Worm (Caenorhabditis elegans) whole organism, L3 larva: Measurements from ENCODE around the gene btb-8.

ENCODE experiments used
- R02D3.7 ChIP-seq: fragments of 150-350 bp; optimal IDR thresholded peaks from 2 replicates; lab custom pipeline; 2014; ENCODE audit warnings: missing biosample characterization, missing genetic modification characterization
- ZK546.5 ChIP-seq: sonication (generic microtip); optimal IDR thresholded peaks from 2 replicates; lab custom pipeline; 2017; ENCODE audit warnings: missing biosample characterization, missing genetic modification characterization
- aly-2 ChIP-seq: fragments of 150-350 bp; optimal IDR thresholded peaks from 2 replicates; lab custom pipeline; 2014; ENCODE audit warnings: missing biosample characterization, missing genetic modification characterization
- ama-1 ChIP-seq: fragments of 150-350 bp; optimal IDR thresholded peaks from 2 replicates; lab custom pipeline; 2018
- ceh-16 ChIP-seq: sonication (generic microtip); optimal IDR thresholded peaks from 2 replicates; lab custom pipeline; 2017; ENCODE audit warnings: missing biosample characterization, missing genetic modification characterization
- ceh-28 ChIP-seq: fragments of 150-350 bp; optimal IDR thresholded peaks from 2 replicates; lab custom pipeline; 2014; ENCODE audit warnings: missing biosample characterization, missing genetic modification reagents, missing genetic modification characterization
- ceh-82 ChIP-seq: fragments of 150-350 bp; optimal IDR thresholded peaks from 2 replicates; lab custom pipeline; 2014; ENCODE audit warnings: missing biosample characterization, missing genetic modification characterization
- ceh-9 ChIP-seq: sonication (generic microtip); optimal IDR thresholded peaks from 2 replicates; lab custom pipeline; 2018; ENCODE audit warnings: missing biosample characterization, missing genetic modification characterization
- daf-12 ChIP-seq: fragments of 150-350 bp; optimal IDR thresholded peaks from 2 replicates; lab custom pipeline; 2014; ENCODE audit warnings: missing biosample characterization, missing genetic modification reagents, missing genetic modification characterization
- egl-27 ChIP-seq: sonication (generic microtip); optimal IDR thresholded peaks from 4 replicates; lab custom pipeline; 2017; ENCODE audit warnings: missing biosample characterization, missing genetic modification reagents, missing genetic modification characterization
- egl-5 ChIP-seq: fragments of 150-350 bp; optimal IDR thresholded peaks from 2 replicates; lab custom pipeline; 2017; ENCODE audit warnings: missing biosample characterization, missing genetic modification reagents, missing genetic modification characterization, inconsistent platforms
- elt-1 ChIP-seq: fragments of 150-350 bp; optimal IDR thresholded peaks from 2 replicates; lab custom pipeline; 2014; ENCODE audit warnings: missing biosample characterization, missing genetic modification characterization
- elt-2 ChIP-seq: sonication (generic microtip); optimal IDR thresholded peaks from 2 replicates; lab custom pipeline; 2016; ENCODE audit warnings: missing genetic modification reagents, mild to moderate bottlenecking, missing genetic modification characterization, missing compliant biosample characterization
- elt-3 ChIP-seq, 3 experiments: fragments of 150-350 bp in 1 of 3; sonication (generic microtip) in 2 of 3; optimal IDR thresholded peaks; 2 replicates in 2 of 3; 4 replicates in 1 of 3; lab custom pipeline; 2014 to 2017; ENCODE audit warnings: missing biosample characterization in 3 of 3, missing genetic modification characterization in 3 of 3
- eor-1 ChIP-seq, 2 experiments: fragments of 150-350 bp; optimal IDR thresholded peaks; 2 replicates each; lab custom pipeline; 2014 to 2018; ENCODE audit warnings: missing biosample characterization in 2 of 2, missing genetic modification characterization in 2 of 2
- fos-1 ChIP-seq: fragments of 150-350 bp; optimal IDR thresholded peaks from 2 replicates; lab custom pipeline; 2014; ENCODE audit warnings: missing biosample characterization, missing genetic modification characterization
- hmg-11 ChIP-seq: sonication (generic microtip); optimal IDR thresholded peaks from 2 replicates; lab custom pipeline; 2016; ENCODE audit warnings: missing genetic modification characterization, missing compliant biosample characterization
- jun-1 ChIP-seq: fragments of 150-350 bp; optimal IDR thresholded peaks from 2 replicates; lab custom pipeline; 2014; ENCODE audit warnings: missing biosample characterization, missing genetic modification reagents, missing genetic modification characterization
- lin-15B ChIP-seq: fragments of 150-350 bp; optimal IDR thresholded peaks from 2 replicates; lab custom pipeline; 2014; ENCODE audit warnings: missing biosample characterization, missing genetic modification characterization
- lin-39 ChIP-seq: fragments of 150-350 bp; optimal IDR thresholded peaks from 2 replicates; lab custom pipeline; 2018; ENCODE audit warnings: missing biosample characterization, missing genetic modification reagents, missing genetic modification characterization
- mdl-1 ChIP-seq: fragments of 150-350 bp; optimal IDR thresholded peaks from 2 replicates; lab custom pipeline; 2014; ENCODE audit warnings: missing biosample characterization, missing genetic modification characterization
- mml-1 ChIP-seq: fragments of 150-350 bp; sonication (generic microtip); optimal IDR thresholded peaks from 3 replicates; lab custom pipeline; 2014; ENCODE audit warnings: missing biosample characterization, missing genetic modification characterization
- nfya-1 ChIP-seq: sonication (generic microtip); optimal IDR thresholded peaks from 2 replicates; lab custom pipeline; 2017; ENCODE audit warnings: missing genetic modification characterization, mild to moderate bottlenecking, missing compliant biosample characterization, antibody characterized with exemption, moderate library complexity; ENCODE audit not compliant: insufficient read depth
- nhr-237 ChIP-seq: fragments of 150-350 bp; optimal IDR thresholded peaks from 2 replicates; lab custom pipeline; 2014; ENCODE audit warnings: missing biosample characterization, missing genetic modification characterization
- nhr-25 ChIP-seq: sonication (generic microtip); optimal IDR thresholded peaks from 2 replicates; lab custom pipeline; 2017; ENCODE audit warnings: missing biosample characterization, missing genetic modification characterization
- nhr-43 ChIP-seq: sonication (generic microtip); optimal IDR thresholded peaks from 2 replicates; lab custom pipeline; 2016; ENCODE audit warnings: mild to moderate bottlenecking, missing genetic modification characterization, missing compliant biosample characterization; ENCODE audit not compliant: poor library complexity, severe bottlenecking
- nhr-67 ChIP-seq: fragments of 150-350 bp; optimal IDR thresholded peaks from 2 replicates; lab custom pipeline; 2014; ENCODE audit warnings: missing biosample characterization, missing genetic modification characterization
- nhr-77 ChIP-seq: fragments of 150-350 bp; optimal IDR thresholded peaks from 2 replicates; lab custom pipeline; 2014; ENCODE audit warnings: missing biosample characterization, missing genetic modification characterization
- pha-4 ChIP-seq: fragments of 150-350 bp; optimal IDR thresholded peaks from 2 replicates; lab custom pipeline; 2014; ENCODE audit warnings: missing biosample characterization, missing genetic modification reagents, missing genetic modification characterization
- sea-2 ChIP-seq: fragments of 150-350 bp; sonication (generic microtip); optimal IDR thresholded peaks from 4 replicates; lab custom pipeline; 2014; ENCODE audit warnings: missing biosample characterization, missing genetic modification reagents, missing genetic modification characterization
- skn-1 ChIP-seq: fragments of 150-350 bp; optimal IDR thresholded peaks from 2 replicates; lab custom pipeline; 2014; ENCODE audit warnings: missing biosample characterization, missing genetic modification characterization
- snpc-4 ChIP-seq: fragments of 150-350 bp; optimal IDR thresholded peaks from 2 replicates; lab custom pipeline; 2014; ENCODE audit warnings: missing biosample characterization, missing genetic modification characterization
- tbx-2 ChIP-seq: sonication (generic microtip); optimal IDR thresholded peaks from 2 replicates; lab custom pipeline; 2016; ENCODE audit warnings: mild to moderate bottlenecking, missing genetic modification characterization, missing compliant biosample characterization
- unc-62 ChIP-seq: fragments of 150-350 bp; sonication (generic microtip); optimal IDR thresholded peaks from 4 replicates; lab custom pipeline; 2014; ENCODE audit warnings: missing biosample characterization, missing genetic modification reagents, missing genetic modification characterization
- ztf-11 ChIP-seq: fragments of 150-350 bp; optimal IDR thresholded peaks from 2 replicates; lab custom pipeline; 2014; ENCODE audit warnings: missing biosample characterization, missing genetic modification characterization
- ztf-4 ChIP-seq: fragments of 150-350 bp; optimal IDR thresholded peaks from 2 replicates; lab custom pipeline; 2014; ENCODE audit warnings: missing biosample characterization, missing genetic modification characterization

Gene btb-8

ce11 chrII:1722394-1722793 is at the start of gene btb-8, which contains the start of gene fbxb-5:
TSS of gene btb-8 (plus strand) at chrII:1722770.
TSS of gene fbxb-5 (minus strand) at chrII:1722494.
- no peak for TF ChIP-seq elt-2 (tag; lab: Kevin White, UChicago)
- no peak for TF ChIP-seq nhr-67 (tag; lab: Kevin White, UChicago)
- TF ChIP-seq tbx-2 (tag; lab: Kevin White, UChicago) = no peak
- no peak for TF ChIP-seq egl-27 (tag; lab: Kevin White, UChicago)
- TF ChIP-seq ceh-16 = no peak
- TF ChIP-seq mml-1 (tag; lab: Kevin White, UChicago) = no peak

- no peak for TF ChIP-seq elt-1 (tag; lab: Kevin White, UChicago)
- no peak for TF ChIP-seq aly-2 (tag; lab: Kevin White, UChicago)
- TF ChIP-seq elt-2 (tag; lab: Kevin White, UChicago) = no peak
- TF ChIP-seq pha-4 (tag; lab: Kevin White, UChicago) = no peak
- no peak for TF ChIP-seq ztf-11 (tag; lab: Kevin White, UChicago)
- no peak for TF ChIP-seq tbx-2 (tag; lab: Kevin White, UChicago)
- no peak for TF ChIP-seq nhr-43 (tag; lab: Kevin White, UChicago)
- TF ChIP-seq ztf-4 = no peak
- no peak for TF ChIP-seq eor-1 (tag; optimal IDR thresholded peaks at IDR 0.05; lab: Kevin White, UChicago)
- TF ChIP-seq egl-5 (tag; lab: Kevin White, UChicago) = no peak
- no peak for TF ChIP-seq ceh-82 (tag; lab: Kevin White, UChicago)
- TF ChIP-seq R02D3.7 (tag; lab: Kevin White, UChicago) = no peak
- no peak for TF ChIP-seq elt-3 (tag; optimal IDR thresholded peaks at IDR 0.05; lab: Kevin White, UChicago)
These were observed 46.5 kb upstream of the btb-8 start, which contains the start of gene fbxb-17 for ce11 chrII:1676088-1676487. TSS of gene fbxb-17 (plus strand) at chrII:1676388.

ce11 chrII:1679081-1679480 is 43.5 kb upstream of the btb-8 start, which contains the start of gene irld-36:
TSS of gene irld-36 (plus strand) at chrII:1679381.
- TF ChIP-seq pha-4 (tag; lab: Kevin White, UChicago) (no peak), ceh-16 (no peak), nhr-237 (no peak), nhr-77 (tag; lab: Kevin White, UChicago) (no peak), snpc-4 (no peak), nfya-1 (tag; lab: Kevin White, UChicago) (no peak), elt-1 (tag; lab: Kevin White, UChicago) (no peak), ama-1 (lab: Kevin White, UChicago) (no peak), ceh-28 (tag; lab: Kevin White, UChicago) (no peak)

ce11 chrII:1682218-1682617 is 40.4 kb upstream of the btb-8 start, which contains the start of gene fbxb-26:
TSS of gene fbxb-26 (plus strand) at chrII:1682518.
- TF ChIP-seq ceh-16 (no peak), sea-2 (GFP tag; lab: Kevin White, UChicago) (no peak), ceh-82 (tag; lab: Kevin White, UChicago) (no peak), snpc-4 (no peak), jun-1 (no peak), mdl-1 (tag; lab: Kevin White, UChicago) (no peak), unc-62 (GFP tag; lab: Kevin White, UChicago) (no peak), lin-39 (no peak), nhr-67 (tag; lab: Kevin White, UChicago) (no peak), lin-15B (no peak), nhr-25 (tag; lab: Kevin White, UChicago) (no peak), hmg-11 (tag; lab: Kevin White, UChicago) (no peak)

ce11 chrII:1683742-1684141 is 38.8 kb upstream of the btb-8 start, which contains the start of gene fbxb-25:
TSS of gene fbxb-25 (plus strand) at chrII:1684042.
- TF ChIP-seq ZK546.5 (tag; lab: Kevin White, UChicago) = no peak
- no peak for TF ChIP-seq R02D3.7 (tag; lab: Kevin White, UChicago)
- no peak for TF ChIP-seq nhr-25 (tag; lab: Kevin White, UChicago)
- no peak for TF ChIP-seq unc-62 (GFP tag; lab: Kevin White, UChicago)
- TF ChIP-seq nhr-67 (tag; lab: Kevin White, UChicago) = no peak
- TF ChIP-seq ceh-16 = no peak
- TF ChIP-seq elt-3 (tag; optimal IDR thresholded peaks at IDR 0.05; lab: Kevin White, UChicago) = no peak
- no peak for TF ChIP-seq fos-1
- no peak for TF ChIP-seq elt-1 (tag; lab: Kevin White, UChicago)
- no peak for TF ChIP-seq snpc-4
- TF ChIP-seq egl-5 (tag; lab: Kevin White, UChicago) = no peak
- TF ChIP-seq aly-2 (tag; lab: Kevin White, UChicago) = no peak
- TF ChIP-seq ceh-9 (tag; lab: Kevin White, UChicago) = no peak
- no peak for TF ChIP-seq daf-12 (tag; lab: Kevin White, UChicago)
- TF ChIP-seq mml-1 (tag; lab: Kevin White, UChicago) = no peak
- TF ChIP-seq skn-1 (tag; lab: Kevin White, UChicago) = no peak
- TF ChIP-seq, all 47 proteins: peak for 0
